Fruit fly (Drosophila melanogaster) whole organism, wandering third instar larva: ENCODE data around the gene CG12971.

Experiments
- HLH106 ChIP-seq: fragments of 200-800 bp; optimal IDR thresholded peaks from 3 replicates; lab custom pipeline; 2019; ENCODE audit warnings: missing biosample characterization, mild to moderate bottlenecking, missing genetic modification characterization, moderate library complexity
- Hr78 ChIP-seq: fragments of >200 bp; optimal IDR thresholded peaks from 2 replicates; lab custom pipeline; 2017; ENCODE audit warnings: missing biosample characterization, missing genetic modification characterization
- OdsH ChIP-seq: fragments of 200-800 bp; sonication (Bioruptor generic); optimal IDR thresholded peaks from 2 replicates; lab custom pipeline; 2016; ENCODE audit warnings: missing biosample characterization, mild to moderate bottlenecking, missing genetic modification characterization
- Rel ChIP-seq, 2 experiments: fragments of 200-800 bp; sonication (Bioruptor generic) in 1 of 2; optimal IDR thresholded peaks; 2 replicates in 1 of 2; 3 replicates in 1 of 2; lab custom pipeline; 2016 to 2019; ENCODE audit warnings: mild to moderate bottlenecking in 2 of 2, missing biosample characterization in 2 of 2, missing genetic modification characterization in 2 of 2, moderate library complexity in 1 of 2
- Sp1 ChIP-seq: fragments of 200-800 bp; sonication (Bioruptor generic); optimal IDR thresholded peaks from 3 replicates; lab custom pipeline; 2019; ENCODE audit warnings: missing biosample characterization, mild to moderate bottlenecking, missing genetic modification characterization, moderate library complexity
- Vsx2 ChIP-seq: fragments of 200-300, 225-300 bp; sonication (Bioruptor generic); optimal IDR thresholded peaks from 2 replicates; lab custom pipeline; 2018; ENCODE audit warnings: missing biosample characterization, missing genetic modification characterization; ENCODE audit not compliant: partially characterized antibody
- brk ChIP-seq: fragments of 200-800 bp; sonication (Bioruptor generic); optimal IDR thresholded peaks from 2 replicates; lab custom pipeline; 2016; ENCODE audit warnings: missing biosample characterization, mild to moderate bottlenecking, missing genetic modification characterization
- dl ChIP-seq, 2 experiments: fragments of 175-275, 200-275 bp in 1 of 2; fragments of 200-275 bp in 1 of 2; sonication (Bioruptor generic); optimal IDR thresholded peaks; lab custom pipeline; 2018; ENCODE audit warnings: mild to moderate bottlenecking in 2 of 2, missing biosample characterization in 2 of 2, missing genetic modification characterization in 2 of 2, moderate library complexity in 2 of 2; ENCODE audit not compliant: partially characterized antibody in 2 of 2, insufficient read depth in 1 of 2
- dmrt93B ChIP-seq: fragments of 200-800 bp; sonication (Bioruptor generic); optimal IDR thresholded peaks from 2 replicates; lab custom pipeline; 2018; ENCODE audit warnings: missing biosample characterization, mild to moderate bottlenecking, missing genetic modification characterization
- foxo ChIP-seq, 2 experiments: fragments of 200-800 bp; sonication (Bioruptor generic); optimal IDR thresholded peaks; 2 replicates in 1 of 2; 3 replicates in 1 of 2; lab custom pipeline; 2016 to 2017; ENCODE audit warnings: missing biosample characterization in 2 of 2, missing genetic modification characterization in 2 of 2
- h ChIP-seq: fragments of 200-800 bp; sonication (Bioruptor generic); optimal IDR thresholded peaks from 3 replicates; lab custom pipeline; 2016; ENCODE audit warnings: missing biosample characterization, mild to moderate bottlenecking, missing genetic modification characterization
- psq ChIP-seq: fragments of 200-800 bp; sonication (Bioruptor generic); optimal IDR thresholded peaks from 3 replicates; lab custom pipeline; 2017; ENCODE audit warnings: missing biosample characterization, mild to moderate bottlenecking, missing genetic modification characterization, moderate library complexity
- sage ChIP-seq: fragments of 200-800 bp; sonication (Bioruptor generic); optimal IDR thresholded peaks from 2 replicates; lab custom pipeline; 2016; ENCODE audit warnings: missing biosample characterization, mild to moderate bottlenecking, missing genetic modification characterization
- woc ChIP-seq: sonication (Bioruptor generic); optimal IDR thresholded peaks from 2 replicates; lab custom pipeline; 2016; ENCODE audit warnings: missing biosample characterization, mild to moderate bottlenecking, missing genetic modification characterization

dm6 chr3L:21382158-21382610 is 25.9 kb upstream of the CG12971 start, which contains the start of gene rgn:
- no peak for TF ChIP-seq Rel (GFP tag; optimal IDR thresholded peaks at IDR 0.05; lab: Kevin White, UChicago)
- peak; percentile 1 for TF ChIP-seq Rel (tag; optimal IDR thresholded peaks at IDR 0.05; lab: Kevin White, UChicago)
- TF ChIP-seq OdsH (GFP tag; lab: Kevin White, UChicago) = peak; percentile 81
- no peak for TF ChIP-seq Hr78 (GFP tag; lab: Kevin White, UChicago)
- TF ChIP-seq HLH106 (tag; lab: Kevin White, UChicago) = peak; percentile 84
- TF ChIP-seq Vsx2 (GFP tag; lab: Kevin White, UChicago) = peak; percentile 26
- TF ChIP-seq brk (GFP tag; lab: Kevin White, UChicago) = peak; percentile 3
- TF ChIP-seq h (GFP tag; lab: Kevin White, UChicago) = peak; percentile 64
- TF ChIP-seq woc (GFP tag; lab: Kevin White, UChicago) = peak; percentile 65
- peak in 1 of 2 experiments; percentile 86 for TF ChIP-seq foxo (GFP tag; optimal IDR thresholded peaks at IDR 0.05; lab: Kevin White, UChicago)
- TF ChIP-seq dmrt93B = peak; percentile 72
- TF ChIP-seq psq (GFP tag; lab: Kevin White, UChicago) = peak; percentile 86
- TF ChIP-seq sage (GFP tag; lab: Kevin White, UChicago) = no peak
- TF ChIP-seq Sp1 = peak; percentile 88
- peak; percentile 6 to 8 for TF ChIP-seq dl (GFP tag; optimal IDR thresholded peaks at IDR 0.05; lab: Kevin White, UChicago; ENCODE audit: insufficient read depth in 1 of 2, partially characterized antibody in 2 of 2)
